Worm (Caenorhabditis elegans) whole organism, L4 larva: ENCODE data around the gene irld-18.
A peak's percentile ranks its signal among the peaks of the same experiment; 100 is the strongest.

Experiments used
- F37D6.2 ChIP-seq: sonication (generic microtip); optimal IDR thresholded peaks from 2 replicates; lab custom pipeline; 2016; ENCODE audit warnings: mild to moderate bottlenecking, missing genetic modification characterization, missing compliant biosample characterization
- R02D3.7 ChIP-seq: fragments of 150-350 bp; sonication (generic microtip); optimal IDR thresholded peaks from 3 replicates; lab custom pipeline; 2014; ENCODE audit warnings: missing biosample characterization, missing genetic modification characterization
- Y105C5A.15 ChIP-seq: fragments of 200-800 bp; sonication (Bioruptor generic); IDR thresholded peaks from 2 replicates; pipeline ENCODE4 v1.3.6; 2022; ENCODE audit warnings: missing genetic modification characterization, missing compliant biosample characterization
- Y75B8A.6 ChIP-seq: fragments of 200-800 bp; sonication (Bioruptor generic); IDR thresholded peaks from 2 replicates; pipeline ENCODE4 v1.3.6; 2022; ENCODE audit warnings: missing genetic modification reagents, missing genetic modification characterization, missing compliant biosample characterization
- ZK546.5 ChIP-seq, 2 experiments: sonication (generic microtip); optimal IDR thresholded peaks; 2 replicates each; lab custom pipeline; 2017; ENCODE audit warnings: missing biosample characterization in 2 of 2, missing genetic modification characterization in 2 of 2
- aha-1 ChIP-seq: fragments of 150-350 bp; peaks from one replicate; lab custom pipeline; 2014; ENCODE audit warnings: missing biosample characterization, missing genetic modification characterization
- arid-1 ChIP-seq: fragments of 200-800 bp; sonication (Bioruptor generic); conservative IDR thresholded peaks from 2 replicates; pipeline ENCODE4 v1.3.6; 2022; ENCODE audit warnings: missing genetic modification reagents, missing genetic modification characterization, missing compliant biosample characterization
- ces-1 ChIP-seq: fragments of 150-350 bp; sonication (generic microtip); optimal IDR thresholded peaks from 4 replicates; lab custom pipeline; 2014; ENCODE audit warnings: missing biosample characterization, missing genetic modification reagents, missing genetic modification characterization
- daf-16 ChIP-seq, 3 experiments: sonication (generic microtip); optimal IDR thresholded peaks; 2 replicates each; lab custom pipeline; 2016 to 2017; ENCODE audit warnings: missing genetic modification characterization in 3 of 3, missing genetic modification reagents in 3 of 3, mild to moderate bottlenecking in 2 of 3, missing compliant biosample characterization in 2 of 3, missing biosample characterization in 1 of 3, moderate library complexity in 1 of 3
- dmd-6 ChIP-seq: fragments of 200-800 bp; sonication (Bioruptor generic); IDR thresholded peaks from 2 replicates; pipeline ENCODE4 v1.3.6; 2022; ENCODE audit warnings: missing genetic modification reagents, missing genetic modification characterization, missing compliant biosample characterization
- dpl-1 ChIP-seq: fragments of 150-350 bp; optimal IDR thresholded peaks from 2 replicates; lab custom pipeline; 2014; ENCODE audit warnings: missing biosample characterization, missing genetic modification reagents, missing genetic modification characterization
- dve-1 ChIP-seq: sonication (generic microtip); optimal IDR thresholded peaks from 2 replicates; lab custom pipeline; 2017; ENCODE audit warnings: antibody characterized with exemption, mild to moderate bottlenecking, missing genetic modification characterization, missing compliant biosample characterization; ENCODE audit not compliant: insufficient read depth
- fos-1 ChIP-seq: fragments of 150-350 bp; optimal IDR thresholded peaks from 2 replicates; lab custom pipeline; 2014; ENCODE audit warnings: missing biosample characterization, missing genetic modification characterization
- hlh-30 ChIP-seq: sonication (generic microtip); optimal IDR thresholded peaks from 2 replicates; lab custom pipeline; 2017; ENCODE audit warnings: antibody characterized with exemption, mild to moderate bottlenecking, missing genetic modification characterization, missing compliant biosample characterization; ENCODE audit not compliant: insufficient read depth
- lin-1 ChIP-seq: fragments of 200-800 bp; sonication (Bioruptor generic); IDR thresholded peaks from 2 replicates; pipeline ENCODE4 v1.3.6; 2022; ENCODE audit warnings: missing genetic modification reagents, missing genetic modification characterization, missing compliant biosample characterization
- lin-13 ChIP-seq: fragments of 150-350 bp; optimal IDR thresholded peaks from 2 replicates; lab custom pipeline; 2014; ENCODE audit warnings: missing biosample characterization, missing genetic modification reagents, missing genetic modification characterization
- lin-39 ChIP-seq: fragments of 150-350 bp; optimal IDR thresholded peaks from 2 replicates; lab custom pipeline; 2014; ENCODE audit warnings: missing biosample characterization, missing genetic modification reagents, missing genetic modification characterization
- madf-5 ChIP-seq, 2 experiments: fragments of 200-800 bp; sonication (Bioruptor generic); IDR thresholded peaks; 2 replicates each; pipeline ENCODE4 v1.3.6; 2022; ENCODE audit warnings: missing compliant biosample characterization in 2 of 2, missing genetic modification characterization in 2 of 2
- mep-1 ChIP-seq: fragments of 150-350 bp; sonication (generic microtip); optimal IDR thresholded peaks from 3 replicates; lab custom pipeline; 2014; ENCODE audit warnings: missing biosample characterization, missing genetic modification characterization
- mes-2 ChIP-seq: sonication (generic microtip); optimal IDR thresholded peaks from 2 replicates; lab custom pipeline; 2016; ENCODE audit warnings: missing genotype, mild to moderate bottlenecking, missing genetic modification characterization, missing compliant biosample characterization; ENCODE audit not compliant: poor library complexity, severe bottlenecking
- mxl-3 ChIP-seq: fragments of 200-800 bp; sonication (Bioruptor generic); optimal IDR thresholded peaks from 2 replicates; lab custom pipeline; 2018; ENCODE audit warnings: mild to moderate bottlenecking, missing genetic modification characterization, missing compliant biosample characterization
- nhr-102 ChIP-seq: sonication (generic microtip); optimal IDR thresholded peaks from 2 replicates; lab custom pipeline; 2016; ENCODE audit warnings: mild to moderate bottlenecking, missing genetic modification characterization, moderate library complexity, missing compliant biosample characterization
- nhr-11 ChIP-seq: fragments of 150-350 bp; optimal IDR thresholded peaks from 2 replicates; lab custom pipeline; 2014; ENCODE audit warnings: missing biosample characterization, missing genetic modification characterization
- nhr-28 ChIP-seq: fragments of 150-350 bp; optimal IDR thresholded peaks from 2 replicates; lab custom pipeline; 2014; ENCODE audit warnings: missing biosample characterization, missing genetic modification characterization
- pha-4 ChIP-seq, 2 experiments: fragments of 150-350 bp in 1 of 2; fragments of 200-800 bp in 1 of 2; sonication (Bioruptor generic) in 1 of 2; IDR thresholded peaks in 1 of 2; optimal IDR thresholded peaks in 1 of 2; 2 replicates each; pipeline versions ENCODE4 v1.3.6 to Lab custom; 2014 to 2022; ENCODE audit warnings: missing genetic modification characterization in 2 of 2, missing genetic modification reagents in 2 of 2, missing biosample characterization in 1 of 2, missing compliant biosample characterization in 1 of 2
- pqm-1 ChIP-seq: sonication (generic microtip); optimal IDR thresholded peaks from 2 replicates; lab custom pipeline; 2017; ENCODE audit warnings: missing biosample characterization, missing genetic modification characterization
- skn-1 ChIP-seq: fragments of 150-350 bp; optimal IDR thresholded peaks from 2 replicates; lab custom pipeline; 2014; ENCODE audit warnings: missing biosample characterization, missing genetic modification characterization
- snpc-1.2 ChIP-seq: fragments of 200-800 bp; sonication (Bioruptor generic); IDR thresholded peaks from 2 replicates; pipeline ENCODE4 v1.3.6; 2022; ENCODE audit warnings: missing genetic modification reagents, missing genetic modification characterization, missing compliant biosample characterization
- spr-1 ChIP-seq: sonication (generic microtip); optimal IDR thresholded peaks from 2 replicates; lab custom pipeline; 2016; ENCODE audit warnings: mild to moderate bottlenecking, missing genetic modification characterization, missing compliant biosample characterization
- tag-97 ChIP-seq: fragments of 200-800 bp; sonication (Bioruptor generic); IDR thresholded peaks from 2 replicates; pipeline ENCODE4 v1.3.6; 2022; ENCODE audit warnings: missing genetic modification characterization, missing compliant biosample characterization
- unc-62 ChIP-seq, 3 experiments: fragments of 150-350 bp in 1 of 3; sonication (generic microtip); optimal IDR thresholded peaks in 2 of 3; peaks in 1 of 3; 1 replicate in 1 of 3; 2 replicates in 2 of 3; lab custom pipeline; 2014 to 2017; ENCODE audit warnings: missing biosample characterization in 3 of 3, missing genetic modification characterization in 3 of 3, missing genetic modification reagents in 3 of 3, missing genotype in 1 of 3
- zfp-3 ChIP-seq: fragments of 200-800 bp; sonication (Bioruptor generic); conservative IDR thresholded peaks from 2 replicates; pipeline ENCODE4 v1.3.6; 2022; ENCODE audit warnings: missing genetic modification reagents, missing genetic modification characterization, missing compliant biosample characterization
- ztf-11 ChIP-seq: fragments of 150-350 bp; optimal IDR thresholded peaks from 2 replicates; lab custom pipeline; 2014; ENCODE audit warnings: missing biosample characterization, missing genetic modification characterization
- ztf-7 ChIP-seq: fragments of 150-350 bp; optimal IDR thresholded peaks from 2 replicates; lab custom pipeline; 2014; ENCODE audit warnings: missing biosample characterization, missing genetic modification characterization

Gene irld-18

ce11 chrIV:14571626-14572025 is 9.2 kb downstream of the irld-18 start:
- TF ChIP-seq Y105C5A.15 (no peak), dve-1 (tag; lab: Kevin White, UChicago) (no peak), ztf-7 (tag; lab: Kevin White, UChicago) (no peak), ztf-11 (tag; lab: Kevin White, UChicago) (no peak), aha-1 (tag; lab: Kevin White, UChicago) (peak; percentile 94), lin-1 (GFP tag; lab: Robert Waterston, UW) (no peak), mes-2 (tag; lab: Kevin White, UChicago) (no peak)
- TF ChIP-seq, all 104 proteins: peak for 1

- TF ChIP-seq mep-1 (tag; lab: Kevin White, UChicago) (no peak), dmd-6 (GFP tag; lab: Robert Waterston, UW) (no peak), fos-1 (no peak), skn-1 (no peak)
Observed at ce11 chrIV:14565062-14565461, 15.8 kb downstream of the irld-18 start, which contains the start of gene Y57G11B.2. Y57G11B.2 (plus strand) TSS chrIV:14565362.

- peak; percentile 75 for TF ChIP-seq pqm-1
- TF ChIP-seq pha-4 (GFP tag; IDR thresholded peaks at IDR 0.05; lab: Robert Waterston, UW), result no peak
- TF ChIP-seq pha-4 (tag; optimal IDR thresholded peaks at IDR 0.05; lab: Kevin White, UChicago), result peak; percentile 31
- no peak for TF ChIP-seq ces-1 (GFP tag; lab: Kevin White, UChicago)
- no peak for TF ChIP-seq dpl-1
- peak in 1 of 2 experiments; percentile 80 for TF ChIP-seq unc-62 (GFP tag; optimal IDR thresholded peaks at IDR 0.05 in 1 of 2; lab: Kevin White, UChicago)
- TF ChIP-seq unc-62 (tag; optimal IDR thresholded peaks at IDR 0.05; lab: Kevin White, UChicago), result no peak
- TF ChIP-seq snpc-1.2 (GFP tag; lab: Robert Waterston, UW), result peak; percentile 74; the same call in 1 of the 2 replicates
- no peak for TF ChIP-seq daf-16 (GFP tag; optimal IDR thresholded peaks at IDR 0.05; lab: Kevin White, UChicago)
- TF ChIP-seq daf-16 (tag; optimal IDR thresholded peaks at IDR 0.05; lab: Kevin White, UChicago), result peak; percentile 40
- TF ChIP-seq dve-1 (tag; lab: Kevin White, UChicago), result peak; percentile 14
Observed at ce11 chrIV:14562649-14563268, 18.1 kb downstream of the irld-18 start.

ce11 chrIV:14561677-14562076 is 19.2 kb downstream of the irld-18 start:
- no peak for TF ChIP-seq nhr-102 (tag; lab: Kevin White, UChicago)
- no peak for TF ChIP-seq lin-1 (GFP tag; lab: Robert Waterston, UW)
- no peak for TF ChIP-seq spr-1
- TF ChIP-seq mxl-3 (GFP tag; lab: Kevin White, UChicago), result no peak
- TF ChIP-seq lin-13 (GFP tag; lab: Kevin White, UChicago), result no peak
- TF ChIP-seq nhr-11 (tag; lab: Kevin White, UChicago), result no peak
- TF ChIP-seq nhr-28 (tag; lab: Kevin White, UChicago), result peak; percentile 31
- TF ChIP-seq ZK546.5 (tag; optimal IDR thresholded peaks at IDR 0.05; lab: Kevin White, UChicago), result no peak
- TF ChIP-seq snpc-1.2 (GFP tag; lab: Robert Waterston, UW), result no peak
- TF ChIP-seq R02D3.7 (tag; lab: Kevin White, UChicago), result no peak
- no peak for TF ChIP-seq F37D6.2 (tag; lab: Kevin White, UChicago)
- no peak for TF ChIP-seq madf-5 (GFP tag; IDR thresholded peaks at IDR 0.05; lab: Robert Waterston, UW)
- TF ChIP-seq Y75B8A.6 (GFP tag; lab: Robert Waterston, UW), result no peak
- no peak for TF ChIP-seq dpl-1
- TF ChIP-seq pqm-1, result peak; percentile 36
- no peak for TF ChIP-seq lin-39 (tag; lab: Kevin White, UChicago)
- TF ChIP-seq hlh-30 (tag; lab: Kevin White, UChicago), result peak; percentile 37
- no peak for TF ChIP-seq zfp-3 (GFP tag; lab: Robert Waterston, UW)
- no peak for TF ChIP-seq daf-16 (GFP tag; optimal IDR thresholded peaks at IDR 0.05; lab: Kevin White, UChicago)
- TF ChIP-seq daf-16 (tag; optimal IDR thresholded peaks at IDR 0.05; lab: Kevin White, UChicago), result peak; percentile 85
- TF ChIP-seq arid-1 (GFP tag; lab: Robert Waterston, UW), result no peak
- TF ChIP-seq dve-1 (tag; lab: Kevin White, UChicago), result peak; percentile 73
- TF ChIP-seq tag-97 (GFP tag; lab: Robert Waterston, UW), result no peak
